Fruit fly (Drosophila melanogaster): ENCODE measurements around the gene Acp32CD.
A peak's percentile ranks its signal among the peaks of the same experiment; 100 is the strongest.

The Acp32CD gene

DNA sequence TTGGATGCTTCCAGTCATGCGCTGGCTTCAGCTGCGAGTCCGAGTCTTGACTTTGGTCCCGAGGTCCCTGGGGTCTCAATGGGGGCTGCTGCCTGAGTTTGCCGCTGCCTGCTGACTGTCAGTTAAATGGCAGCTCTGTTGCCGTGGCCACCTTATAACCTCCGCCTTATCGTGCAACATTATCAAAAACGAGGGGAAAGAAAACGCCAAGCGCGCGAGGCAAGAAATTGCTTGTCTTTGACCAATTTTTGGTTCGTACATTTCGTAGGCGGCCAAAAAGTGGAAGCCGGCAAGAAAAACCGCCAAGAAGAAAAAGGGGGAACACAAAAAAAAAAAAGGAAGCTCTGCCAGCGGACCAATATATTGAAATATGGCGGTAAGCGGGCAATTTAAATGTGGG is 8.5 kb downstream of the Acp32CD start:
- TF ChIP-seq CG33017 (tag; optimal IDR thresholded peaks at IDR 0.05) (no peak), Clk (GFP tag; optimal IDR thresholded peaks at IDR 0.05) (no peak), cic (GFP tag; optimal IDR thresholded peaks at IDR 0.05) (no peak), CG12768 (GFP tag; optimal IDR thresholded peaks at IDR 0.05) (no peak), pad (GFP tag; optimal IDR thresholded peaks at IDR 0.05) (no peak), Mnt (GFP tag; optimal IDR thresholded peaks at IDR 0.05) (no peak), tj (GFP tag; optimal IDR thresholded peaks at IDR 0.05) (no peak)

- no peak for TF ChIP-seq CG33017 (tag; optimal IDR thresholded peaks at IDR 0.05)
- no peak for TF ChIP-seq CG7101 (tag; optimal IDR thresholded peaks at IDR 0.05)
- TF ChIP-seq ovo (GFP tag; optimal IDR thresholded peaks at IDR 0.05), result no peak
- TF ChIP-seq pad (GFP tag; optimal IDR thresholded peaks at IDR 0.05), result no peak
- TF ChIP-seq Crg-1 (GFP tag; optimal IDR thresholded peaks at IDR 0.05), result no peak
- TF ChIP-seq CG5204 (GFP tag; optimal IDR thresholded peaks at IDR 0.05), result no peak
- no peak for TF ChIP-seq CG12768 (GFP tag; optimal IDR thresholded peaks at IDR 0.05)
- no peak for TF ChIP-seq CG11617 (GFP tag; optimal IDR thresholded peaks at IDR 0.05)
- no peak for TF ChIP-seq Mnt (GFP tag; optimal IDR thresholded peaks at IDR 0.05)
- TF ChIP-seq CG1620 (GFP tag; optimal IDR thresholded peaks at IDR 0.05), result no peak
- TF ChIP-seq kay (GFP tag; ENCODE audit: borderline replicate concordance), result no peak
- TF ChIP-seq bab1 (GFP tag; optimal IDR thresholded peaks at IDR 0.05), result no peak
- TF ChIP-seq tj (GFP tag; optimal IDR thresholded peaks at IDR 0.05), result no peak
Observed at dm6 chr2L:11027213-11027612, 11.8 kb downstream of the Acp32CD start.

dm6 chr2L:11027825-11028496 is 12.5 kb downstream of the Acp32CD start:
- no peak for TF ChIP-seq cic (GFP tag; optimal IDR thresholded peaks at IDR 0.05)
- TF ChIP-seq ovo (GFP tag; optimal IDR thresholded peaks at IDR 0.05), result no peak
- no peak for TF ChIP-seq CG5204 (GFP tag; optimal IDR thresholded peaks at IDR 0.05)
- TF ChIP-seq toe (GFP tag; optimal IDR thresholded peaks at IDR 0.05), result no peak
- TF ChIP-seq cnc (optimal IDR thresholded peaks at IDR 0.05), result no peak
- TF ChIP-seq CG33017 (tag; optimal IDR thresholded peaks at IDR 0.05), result no peak
- no peak for TF ChIP-seq CG7101 (tag; optimal IDR thresholded peaks at IDR 0.05)
- TF ChIP-seq Mnt (GFP tag; optimal IDR thresholded peaks at IDR 0.05), result no peak
- no peak for TF ChIP-seq CG12768 (GFP tag; optimal IDR thresholded peaks at IDR 0.05)
- TF ChIP-seq CG11617 (GFP tag; optimal IDR thresholded peaks at IDR 0.05), result no peak

DNA sequence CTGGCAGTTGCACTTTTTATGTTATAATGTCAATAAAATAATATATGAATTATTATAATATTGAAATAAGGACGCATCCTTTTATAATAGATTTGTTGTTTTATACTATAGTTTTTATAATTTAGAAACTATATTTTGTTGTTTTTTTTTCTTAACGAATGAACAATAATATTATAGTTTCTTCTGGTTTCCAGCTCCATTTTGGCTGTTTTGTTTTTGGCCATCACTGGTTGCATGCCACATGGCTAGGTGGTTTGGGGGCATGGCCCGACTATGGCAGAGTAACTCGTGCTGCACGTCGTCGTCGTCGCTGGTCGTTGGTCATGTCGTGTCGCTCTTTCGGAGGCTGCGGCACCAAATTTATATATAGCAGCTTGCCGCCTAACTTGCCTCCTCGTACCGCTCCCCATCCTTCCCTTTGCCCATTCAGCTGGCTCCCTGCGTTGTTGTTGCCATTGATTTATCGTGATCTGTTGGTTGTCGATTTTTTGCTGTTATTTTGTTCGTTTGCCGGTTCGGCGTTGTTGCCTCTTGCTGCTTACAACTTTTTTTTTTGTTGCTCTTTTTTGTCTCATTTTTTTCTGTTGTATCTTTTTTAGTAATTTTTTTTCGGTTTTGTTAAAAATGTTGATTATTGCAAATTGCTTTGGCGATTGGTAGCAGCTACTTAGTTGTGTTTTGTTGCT is 17.0 kb downstream of the Acp32CD start:
- TF ChIP-seq CG7045 (GFP tag; optimal IDR thresholded peaks at IDR 0.05) (no peak), CG33017 (tag; optimal IDR thresholded peaks at IDR 0.05) (no peak), bab1 (GFP tag; optimal IDR thresholded peaks at IDR 0.05) (no peak), cnc (optimal IDR thresholded peaks at IDR 0.05) (no peak), CG7101 (tag; optimal IDR thresholded peaks at IDR 0.05) (no peak), tj (GFP tag; optimal IDR thresholded peaks at IDR 0.05) (no peak), kay (GFP tag; ENCODE audit: borderline replicate concordance) (no peak), CG1620 (GFP tag; optimal IDR thresholded peaks at IDR 0.05) (no peak), CG11617 (GFP tag; optimal IDR thresholded peaks at IDR 0.05) (no peak), toe (GFP tag; optimal IDR thresholded peaks at IDR 0.05) (no peak), cic (GFP tag; optimal IDR thresholded peaks at IDR 0.05) (no peak)

- TF ChIP-seq tj (GFP tag; optimal IDR thresholded peaks at IDR 0.05) (no peak), kay (GFP tag; ENCODE audit: borderline replicate concordance) (no peak), CG14711 (tag; optimal IDR thresholded peaks at IDR 0.05) (no peak), Clk (GFP tag; optimal IDR thresholded peaks at IDR 0.05) (no peak), Crg-1 (GFP tag; optimal IDR thresholded peaks at IDR 0.05) (no peak), CG12768 (GFP tag; optimal IDR thresholded peaks at IDR 0.05) (no peak), CG5204 (GFP tag; optimal IDR thresholded peaks at IDR 0.05) (no peak), CG1620 (GFP tag; optimal IDR thresholded peaks at IDR 0.05) (no peak), Mnt (GFP tag; optimal IDR thresholded peaks at IDR 0.05) (no peak), CG11617 (GFP tag; optimal IDR thresholded peaks at IDR 0.05) (no peak), toe (GFP tag; optimal IDR thresholded peaks at IDR 0.05) (no peak), cic (GFP tag; optimal IDR thresholded peaks at IDR 0.05) (no peak), CG33017 (tag; optimal IDR thresholded peaks at IDR 0.05) (no peak), CG7045 (GFP tag; optimal IDR thresholded peaks at IDR 0.05) (no peak), Hr96 (GFP tag; optimal IDR thresholded peaks at IDR 0.05) (no peak), pad (GFP tag; optimal IDR thresholded peaks at IDR 0.05) (no peak), bab1 (GFP tag; optimal IDR thresholded peaks at IDR 0.05) (no peak), ovo (GFP tag; optimal IDR thresholded peaks at IDR 0.05) (no peak)
Observed at dm6 chr2L:11034495-11034894, 19.1 kb downstream of the Acp32CD start, which contains the start of gene CG18666. TSS of gene CG18666 (plus strand) at chr2L:11034795.

DNA sequence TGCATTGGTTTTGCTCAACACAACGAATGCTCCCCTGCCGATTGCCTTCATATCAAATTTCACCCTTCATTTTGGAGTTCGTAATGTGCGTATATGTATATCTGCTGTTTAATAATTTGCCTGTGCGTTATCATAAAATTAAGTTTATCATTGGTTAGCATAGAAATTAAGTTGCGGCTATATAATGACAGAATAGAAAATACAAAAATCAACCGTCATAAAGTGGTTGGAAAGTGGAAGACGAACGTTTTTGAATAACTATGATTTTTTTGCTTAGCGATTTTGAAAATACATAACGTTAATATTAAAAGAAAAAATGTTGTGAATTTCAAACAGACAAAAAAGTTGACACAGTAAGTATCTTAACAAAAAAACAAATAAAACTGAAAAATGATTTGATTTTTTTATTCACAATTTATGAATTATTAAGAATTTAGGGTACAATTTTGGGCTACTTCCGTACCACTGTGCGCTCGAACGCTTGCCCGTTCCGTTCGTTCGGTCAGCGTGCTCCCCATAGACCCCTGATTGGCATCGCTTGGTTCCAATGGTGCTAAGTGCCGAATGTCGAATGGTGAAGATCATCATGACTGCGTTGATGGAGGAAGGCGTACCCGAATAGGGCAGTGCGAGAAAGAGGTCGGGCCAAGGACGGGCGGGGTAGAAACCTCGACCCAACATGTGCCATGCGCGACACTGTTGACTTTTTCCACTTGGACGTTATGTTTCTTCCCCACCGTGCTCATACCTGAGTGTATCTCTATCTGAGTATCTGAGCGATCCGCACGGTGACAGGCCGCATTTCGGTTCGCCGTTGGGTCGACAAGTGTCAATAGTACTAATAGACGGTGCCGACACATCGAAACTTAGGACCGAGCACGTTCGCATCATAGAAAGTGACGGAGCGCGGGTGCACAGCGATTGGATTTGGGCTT is 22.4 kb downstream of the Acp32CD start:
- TF ChIP-seq kay (GFP tag; ENCODE audit: borderline replicate concordance) (peak; percentile 27), cic (GFP tag; optimal IDR thresholded peaks at IDR 0.05) (no peak), Hr96 (GFP tag; optimal IDR thresholded peaks at IDR 0.05) (no peak), Mnt (GFP tag; optimal IDR thresholded peaks at IDR 0.05) (no peak), bab1 (GFP tag; optimal IDR thresholded peaks at IDR 0.05) (no peak), toe (GFP tag; optimal IDR thresholded peaks at IDR 0.05) (no peak), cnc (optimal IDR thresholded peaks at IDR 0.05) (no peak)

Data from whole organism, adult.